Fruit fly (Drosophila melanogaster) whole organism, prepupa: ENCODE results near the gene spn-E.

Experiments used
- CG10631 ChIP-seq: fragments of 200-800 bp; sonication (Bioruptor generic); optimal IDR thresholded peaks from 2 replicates; lab custom pipeline; 2016; ENCODE audit warnings: missing biosample characterization, missing genetic modification characterization
- CG11294 ChIP-seq: fragments of 200-800 bp; sonication (Bioruptor generic); IDR thresholded peaks from 2 replicates; pipeline ENCODE4 v1.3.6; 2022; ENCODE audit warnings: missing biosample characterization, missing genetic modification characterization
- CG11902 ChIP-seq: fragments of 200-800 bp; sonication (Bioruptor generic); optimal IDR thresholded peaks from 3 replicates; lab custom pipeline; 2016; ENCODE audit warnings: missing biosample characterization, missing genetic modification characterization
- CG15336 ChIP-seq: fragments of 200-800 bp; sonication (Bioruptor generic); IDR thresholded peaks from 2 replicates; pipeline ENCODE4 v1.3.6; 2022; ENCODE audit warnings: missing biosample characterization, missing genetic modification characterization
- CG16779 ChIP-seq: fragments of 200-800 bp; sonication (Bioruptor generic); optimal IDR thresholded peaks from 3 replicates; lab custom pipeline; 2017; ENCODE audit warnings: missing biosample characterization, mild to moderate bottlenecking, missing genetic modification characterization
- CG3032 ChIP-seq: fragments of 200-800 bp; optimal IDR thresholded peaks from 2 replicates; lab custom pipeline; 2019; ENCODE audit warnings: missing biosample characterization, mild to moderate bottlenecking, missing genetic modification characterization, moderate library complexity
- CG31627 ChIP-seq: fragments of 200-800 bp; sonication (Bioruptor generic); optimal IDR thresholded peaks from 3 replicates; lab custom pipeline; 2016; ENCODE audit warnings: missing biosample characterization, missing genetic modification characterization
- CG32006 ChIP-seq: fragments of 200-800 bp; sonication (Bioruptor generic); optimal IDR thresholded peaks from 3 replicates; lab custom pipeline; 2017; ENCODE audit warnings: missing biosample characterization, mild to moderate bottlenecking, missing genetic modification characterization
- CG34406 ChIP-seq: fragments of 200-800 bp; sonication (Bioruptor generic); optimal IDR thresholded peaks from 3 replicates; lab custom pipeline; 2016; ENCODE audit warnings: missing biosample characterization, missing genetic modification characterization
- CG6163 ChIP-seq: fragments of 200-800 bp; sonication (Bioruptor generic); IDR thresholded peaks from 3 replicates; pipeline ENCODE4 v1.3.6; 2022; ENCODE audit warnings: missing biosample characterization, missing genetic modification characterization
- CG6276 ChIP-seq: fragments of 200-800 bp; sonication (Bioruptor generic); optimal IDR thresholded peaks from 2 replicates; lab custom pipeline; 2017; ENCODE audit warnings: missing biosample characterization, mild to moderate bottlenecking, missing genetic modification characterization
- CG6792 ChIP-seq: fragments of 200-800 bp; sonication (Bioruptor generic); optimal IDR thresholded peaks from 3 replicates; lab custom pipeline; 2016; ENCODE audit warnings: missing biosample characterization, missing genetic modification characterization
- CG6854 ChIP-seq: fragments of 200-800 bp; sonication (Bioruptor generic); optimal IDR thresholded peaks from 2 replicates; lab custom pipeline; 2017; ENCODE audit warnings: missing biosample characterization, mild to moderate bottlenecking, missing genetic modification characterization
- CG7368 ChIP-seq: fragments of 200-800 bp; sonication (Bioruptor generic); optimal IDR thresholded peaks from 3 replicates; lab custom pipeline; 2016; ENCODE audit warnings: missing biosample characterization, missing genetic modification characterization
- CG8119 ChIP-seq: fragments of 200-800 bp; sonication (Bioruptor generic); IDR thresholded peaks from 3 replicates; pipeline ENCODE4 v1.3.6; 2022; ENCODE audit warnings: missing biosample characterization, missing genetic modification characterization
- CG8632 ChIP-seq: fragments of 200-800 bp; sonication (Bioruptor generic); optimal IDR thresholded peaks from 3 replicates; lab custom pipeline; 2016; ENCODE audit warnings: missing biosample characterization, missing genetic modification characterization
- CG9139 ChIP-seq: fragments of 200-800 bp; sonication (Bioruptor generic); optimal IDR thresholded peaks from 3 replicates; lab custom pipeline; 2017; ENCODE audit warnings: missing biosample characterization, mild to moderate bottlenecking, missing genetic modification characterization
- Eip78C ChIP-seq: fragments of 200-800 bp; sonication (Bioruptor generic); peaks from one replicate; lab custom pipeline; 2016; ENCODE audit warnings: missing biosample characterization, missing genetic modification characterization
- Eip93F ChIP-seq: fragments of 200-800 bp; sonication (Bioruptor generic); optimal IDR thresholded peaks from 2 replicates; lab custom pipeline; 2016; ENCODE audit warnings: missing biosample characterization, mild to moderate bottlenecking, missing genetic modification characterization
- Ets21C ChIP-seq: fragments of 200-800 bp; sonication (Bioruptor generic); optimal IDR thresholded peaks from 3 replicates; lab custom pipeline; 2016; ENCODE audit warnings: missing biosample characterization, missing genetic modification characterization
- Ets96B ChIP-seq: fragments of 200-800 bp; optimal IDR thresholded peaks from 2 replicates; lab custom pipeline; 2019; ENCODE audit warnings: missing biosample characterization, mild to moderate bottlenecking, missing genetic modification characterization, moderate library complexity
- Gug ChIP-seq: fragments of 200-800 bp; sonication (Bioruptor generic); IDR thresholded peaks from 2 replicates; pipeline ENCODE4 v1.3.6; 2022; ENCODE audit warnings: missing biosample characterization, missing genetic modification characterization
- Hr38 ChIP-seq: sonication (Bioruptor generic); optimal IDR thresholded peaks from 2 replicates; lab custom pipeline; 2016; ENCODE audit warnings: missing biosample characterization, missing genetic modification characterization
- Hr39 ChIP-seq: fragments of 200-800 bp; sonication (Bioruptor generic); optimal IDR thresholded peaks from 2 replicates; lab custom pipeline; 2016; ENCODE audit warnings: missing biosample characterization, missing genetic modification characterization
- Hr4 ChIP-seq: fragments of 200-800 bp; sonication (Bioruptor generic); optimal IDR thresholded peaks from 3 replicates; lab custom pipeline; 2016; ENCODE audit warnings: missing biosample characterization, missing genetic modification characterization
- Met ChIP-seq: fragments of 200-800 bp; sonication (Bioruptor generic); optimal IDR thresholded peaks from 3 replicates; lab custom pipeline; 2016; ENCODE audit warnings: missing biosample characterization, missing genetic modification characterization
- OdsH ChIP-seq: fragments of 200-800 bp; sonication (Bioruptor generic); optimal IDR thresholded peaks from 3 replicates; lab custom pipeline; 2016; ENCODE audit warnings: missing biosample characterization, missing genetic modification characterization
- Smox ChIP-seq: fragments of 200-800 bp; sonication (Bioruptor generic); optimal IDR thresholded peaks from 3 replicates; lab custom pipeline; 2016; ENCODE audit warnings: missing biosample characterization, missing genetic modification characterization
- Sox102F ChIP-seq: fragments of 200-800 bp; sonication (Bioruptor generic); optimal IDR thresholded peaks from 2 replicates; lab custom pipeline; 2016; ENCODE audit warnings: missing biosample characterization, mild to moderate bottlenecking, missing genetic modification characterization
- Sox14 ChIP-seq: fragments of 200-800 bp; sonication (Bioruptor generic); optimal IDR thresholded peaks from 3 replicates; lab custom pipeline; 2016; ENCODE audit warnings: missing biosample characterization, missing genetic modification characterization
- Sox15 ChIP-seq: fragments of 200-800 bp; sonication (Bioruptor generic); optimal IDR thresholded peaks from 3 replicates; lab custom pipeline; 2016; ENCODE audit warnings: missing biosample characterization, missing genetic modification characterization
- acj6 ChIP-seq: fragments of 200-800 bp; sonication (Bioruptor generic); optimal IDR thresholded peaks from 3 replicates; lab custom pipeline; 2016; ENCODE audit warnings: missing biosample characterization, missing genetic modification characterization
- cyc ChIP-seq: fragments of 200-800 bp; sonication (Bioruptor generic); optimal IDR thresholded peaks from 3 replicates; lab custom pipeline; 2016; ENCODE audit warnings: missing biosample characterization, missing genetic modification characterization
- eg ChIP-seq: fragments of 200-800 bp; sonication (Bioruptor generic); IDR thresholded peaks from 3 replicates; pipeline ENCODE4 v1.3.6; 2022; ENCODE audit warnings: missing biosample characterization, missing genetic modification characterization
- esn ChIP-seq: fragments of 200-800 bp; sonication (Bioruptor generic); optimal IDR thresholded peaks from 2 replicates; lab custom pipeline; 2016; ENCODE audit warnings: missing biosample characterization, mild to moderate bottlenecking, missing genetic modification characterization, moderate library complexity
- fd59A ChIP-seq: fragments of 200-800 bp; sonication (Bioruptor generic); optimal IDR thresholded peaks from 2 replicates; lab custom pipeline; 2017; ENCODE audit warnings: missing biosample characterization, mild to moderate bottlenecking, missing genetic modification characterization, missing genetic modification reagents
- fkh ChIP-seq: fragments of 200-800 bp; sonication (Bioruptor generic); optimal IDR thresholded peaks from 3 replicates; lab custom pipeline; 2017; ENCODE audit warnings: missing biosample characterization, mild to moderate bottlenecking, missing genetic modification characterization, moderate library complexity
- lz ChIP-seq: fragments of 200-800 bp; sonication (Bioruptor generic); optimal IDR thresholded peaks from 3 replicates; lab custom pipeline; 2016; ENCODE audit warnings: missing biosample characterization, missing genetic modification characterization
- net ChIP-seq: fragments of 200-800 bp; sonication (Bioruptor generic); optimal IDR thresholded peaks from 3 replicates; lab custom pipeline; 2016; ENCODE audit warnings: missing biosample characterization, missing genetic modification characterization
- pdm3 ChIP-seq: fragments of 200-800 bp; sonication (Bioruptor generic); optimal IDR thresholded peaks from 3 replicates; lab custom pipeline; 2016; ENCODE audit warnings: missing biosample characterization, missing genetic modification characterization
- salr ChIP-seq, 2 experiments: fragments of 200-800 bp; sonication (Bioruptor generic); optimal IDR thresholded peaks; 3 replicates each; lab custom pipeline; 2016 to 2018; ENCODE audit warnings: missing biosample characterization in 2 of 2, missing genetic modification characterization in 2 of 2, mild to moderate bottlenecking in 1 of 2
- topi ChIP-seq: fragments of 200-800 bp; sonication (Bioruptor generic); optimal IDR thresholded peaks from 3 replicates; lab custom pipeline; 2016; ENCODE audit warnings: missing biosample characterization, missing genetic modification characterization
- vri ChIP-seq: fragments of 200-800 bp; sonication (Bioruptor generic); optimal IDR thresholded peaks from 3 replicates; lab custom pipeline; 2016; ENCODE audit warnings: missing biosample characterization, mild to moderate bottlenecking, missing genetic modification characterization

The spn-E gene

DNA sequence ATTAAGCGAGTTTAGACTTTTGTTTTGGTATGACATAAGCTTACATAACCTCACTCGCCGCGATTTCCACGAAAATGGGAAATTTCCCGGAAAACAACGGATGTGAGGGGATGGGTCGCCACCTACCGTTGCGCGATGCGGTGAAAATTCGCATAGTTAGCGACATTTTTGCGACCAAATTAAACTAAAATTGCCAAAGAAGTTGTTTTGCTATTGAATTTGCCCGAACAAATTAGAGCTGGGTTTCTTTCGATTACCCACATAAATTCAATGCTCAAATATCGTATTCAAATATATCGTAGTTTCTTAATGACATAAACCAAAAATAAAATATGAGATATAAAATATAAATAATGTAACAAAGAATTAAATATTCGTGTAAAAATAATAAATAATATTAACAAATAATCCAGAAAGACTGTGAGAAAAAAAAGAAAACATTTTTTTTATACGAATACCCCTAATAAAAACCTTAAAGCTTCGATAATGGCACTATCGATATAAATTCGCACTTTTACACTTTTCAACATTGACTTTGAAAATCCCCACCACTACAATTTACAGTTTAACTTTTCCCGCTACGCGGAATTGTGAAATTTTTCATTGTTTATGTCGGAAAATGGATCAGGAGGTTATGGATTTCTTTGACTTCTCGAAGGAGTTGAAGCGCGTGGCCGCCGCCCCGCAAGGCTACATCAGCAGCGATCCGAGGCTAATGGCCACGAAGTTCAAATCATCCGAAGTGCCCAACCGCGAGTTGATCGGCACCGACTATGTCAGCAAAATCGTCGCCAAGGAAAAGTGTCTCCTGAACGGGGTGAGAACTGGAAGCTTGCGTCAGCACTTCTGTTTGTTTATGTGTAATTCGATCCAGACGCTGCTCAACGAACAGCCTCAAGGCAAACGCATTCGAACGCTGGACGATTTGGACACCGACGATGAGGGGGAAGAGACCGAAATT lies at the start of gene spn-E, which contains the start of gene ND-23:
spn-E (plus strand) TSS at position 556 of the 961 bp plus-strand sequence.
ND-23 (minus strand) TSS at position 254 of the 961 bp plus-strand sequence.
- TF ChIP-seq eg (GFP tag; lab: Robert Waterston, UW), result 0 out of 3 replicates have a peak, but pooled peaks have one; percentile 29
- peak; percentile 35 for TF ChIP-seq acj6
- peak; percentile 19 for TF ChIP-seq CG34406 (GFP tag; lab: Kevin White, UChicago)
- no peak for TF ChIP-seq CG11294
- TF ChIP-seq Ets21C (GFP tag; lab: Kevin White, UChicago), result no peak
- no peak for TF ChIP-seq CG9139 (GFP tag; lab: Kevin White, UChicago)
- TF ChIP-seq net (GFP tag; lab: Kevin White, UChicago), result no peak
- TF ChIP-seq CG6163 (GFP tag; lab: Robert Waterston, UW), result 0 out of 3 replicates have a peak, but pooled peaks have one; percentile 37
- TF ChIP-seq salr (GFP tag; optimal IDR thresholded peaks at IDR 0.05; lab: Kevin White, UChicago), result peak in 1 of 2 experiments; percentile 24
- TF ChIP-seq lz (GFP tag; lab: Kevin White, UChicago), result peak; percentile 6
- TF ChIP-seq CG6792, result peak; percentile 22
- TF ChIP-seq Gug (GFP tag; lab: Robert Waterston, UW), result 0 out of 2 replicates have a peak, but pooled peaks have one; percentile 16
- peak; percentile 66 for TF ChIP-seq CG10631 (GFP tag; lab: Kevin White, UChicago)
- no peak for TF ChIP-seq CG8632 (GFP tag; lab: Kevin White, UChicago)
- TF ChIP-seq Hr39 (GFP tag; lab: Kevin White, UChicago), result no peak
- TF ChIP-seq CG16779, result no peak
- TF ChIP-seq vri (GFP tag; lab: Kevin White, UChicago), result peak; percentile 66
- TF ChIP-seq CG15336, result no peak
- TF ChIP-seq CG8119 (GFP tag; lab: Robert Waterston, UW), result no peak
- TF ChIP-seq CG3032, result peak; percentile 69
- TF ChIP-seq Sox15 (GFP tag; lab: Kevin White, UChicago), result no peak
- TF ChIP-seq Sox102F (GFP tag; lab: Kevin White, UChicago), result no peak
- TF ChIP-seq fkh, result no peak
- TF ChIP-seq Hr38 (GFP tag; lab: Kevin White, UChicago), result no peak
- peak; percentile 5 for TF ChIP-seq CG11902
- no peak for TF ChIP-seq Ets96B (tag; lab: Kevin White, UChicago)
- no peak for TF ChIP-seq CG32006 (GFP tag; lab: Kevin White, UChicago)
- peak; percentile 29 for TF ChIP-seq OdsH (GFP tag; lab: Kevin White, UChicago)
- TF ChIP-seq CG6276, result no peak
- TF ChIP-seq topi (GFP tag; lab: Kevin White, UChicago), result no peak
- TF ChIP-seq esn (GFP tag; lab: Kevin White, UChicago), result peak; percentile 25
- TF ChIP-seq Eip93F (GFP tag; lab: Kevin White, UChicago), result no peak
- TF ChIP-seq Met (GFP tag; lab: Kevin White, UChicago), result no peak
- TF ChIP-seq Eip78C (GFP tag; lab: Kevin White, UChicago), result peak; percentile 68

DNA sequence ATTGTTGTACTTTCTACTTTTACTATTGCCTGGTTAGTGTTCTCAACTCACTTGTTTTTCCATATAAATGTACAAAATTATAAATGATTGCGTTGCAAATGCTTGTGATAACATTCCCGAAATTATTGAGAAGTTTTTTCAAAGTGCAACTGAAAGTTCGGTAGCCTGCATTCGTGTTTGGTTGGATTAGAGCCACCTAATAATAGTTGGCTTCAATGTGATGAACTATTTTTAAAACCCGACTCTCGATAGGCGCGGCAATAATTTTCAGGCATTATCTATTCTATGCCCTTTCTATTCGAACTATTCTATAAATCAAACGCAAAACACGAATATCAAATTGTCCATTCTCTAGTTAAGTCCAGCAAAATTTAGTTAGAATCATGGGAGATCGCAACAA lies 49.0 kb upstream of the spn-E start, which contains the start of gene Uros2:
Uros2 (plus strand) TSS at position 301 of the 400 bp plus-strand sequence.
- TF ChIP-seq CG16779 (no peak), acj6 (no peak), Sox15 (GFP tag; lab: Kevin White, UChicago) (no peak), CG34406 (GFP tag; lab: Kevin White, UChicago) (no peak), CG7368 (GFP tag; lab: Kevin White, UChicago) (no peak), CG11902 (no peak), pdm3 (GFP tag; lab: Kevin White, UChicago) (no peak), Hr4 (GFP tag; lab: Kevin White, UChicago) (no peak), Sox14 (GFP tag; lab: Kevin White, UChicago) (no peak), CG6792 (no peak), Met (GFP tag; lab: Kevin White, UChicago) (no peak), cyc (GFP tag; lab: Kevin White, UChicago) (no peak), CG31627 (GFP tag; lab: Kevin White, UChicago) (no peak), CG6854 (GFP tag; lab: Kevin White, UChicago) (no peak), CG9139 (GFP tag; lab: Kevin White, UChicago) (no peak), Smox (GFP tag; lab: Kevin White, UChicago) (no peak), fd59A (GFP tag; lab: Kevin White, UChicago) (no peak), CG6163 (GFP tag; lab: Robert Waterston, UW) (no peak), fkh (no peak)
